Worm (Caenorhabditis elegans) whole organism, L4 larva: Measurements from ENCODE around the gene T20B12.4.

Experiments
- ZK337.2 ChIP-seq: fragments of 200-800 bp; sonication (Bioruptor generic); IDR thresholded peaks from 2 replicates; pipeline ENCODE4 v1.3.6; 2022; ENCODE audit warnings: missing genetic modification reagents, missing genetic modification characterization, missing compliant biosample characterization
- fkh-10 ChIP-seq: fragments of 150-350 bp; optimal IDR thresholded peaks from 2 replicates; lab custom pipeline; 2014; ENCODE audit warnings: missing biosample characterization, missing genetic modification reagents, missing genetic modification characterization
- hif-1 ChIP-seq, 2 experiments: sonication (generic microtip); optimal IDR thresholded peaks; 2 replicates each; lab custom pipeline; 2016 to 2017; ENCODE audit warnings: missing compliant biosample characterization in 2 of 2, missing genetic modification characterization in 2 of 2, missing genetic modification reagents in 2 of 2, missing genotype in 2 of 2, mild to moderate bottlenecking in 1 of 2
- hlh-30 ChIP-seq: sonication (generic microtip); optimal IDR thresholded peaks from 2 replicates; lab custom pipeline; 2017; ENCODE audit warnings: antibody characterized with exemption, mild to moderate bottlenecking, missing genetic modification characterization, missing compliant biosample characterization; ENCODE audit not compliant: insufficient read depth
- nhr-48 ChIP-seq: sonication (generic microtip); optimal IDR thresholded peaks from 2 replicates; lab custom pipeline; 2016; ENCODE audit warnings: mild to moderate bottlenecking, missing genetic modification characterization, missing compliant biosample characterization
- unc-62 ChIP-seq, 3 experiments: fragments of 150-350 bp in 1 of 3; sonication (generic microtip); optimal IDR thresholded peaks in 2 of 3; peaks in 1 of 3; 1 replicate in 1 of 3; 2 replicates in 2 of 3; lab custom pipeline; 2014 to 2017; ENCODE audit warnings: missing biosample characterization in 3 of 3, missing genetic modification characterization in 3 of 3, missing genetic modification reagents in 3 of 3, missing genotype in 1 of 3

Gene T20B12.4

DNA sequence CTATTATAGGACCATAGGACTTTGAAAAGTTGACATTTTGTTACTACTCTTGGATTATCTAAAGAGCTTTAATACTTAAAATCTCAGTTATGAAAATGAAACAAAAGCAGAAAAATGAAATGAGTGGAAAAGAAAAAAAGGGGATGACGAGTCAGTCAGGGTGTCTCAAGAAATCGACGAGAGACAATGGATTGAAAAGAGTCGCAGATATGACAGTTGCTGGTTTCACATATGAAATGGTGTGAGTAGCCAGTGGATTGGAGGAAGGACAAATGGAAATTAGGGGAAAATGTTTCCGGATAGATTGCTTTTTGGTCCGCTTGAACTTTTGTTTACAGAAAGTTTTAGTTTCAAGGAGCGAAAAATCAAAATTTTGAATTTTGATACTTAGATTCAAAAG, 29.7 kb downstream of the T20B12.4 start:
- no peak for TF ChIP-seq hif-1 (tag; optimal IDR thresholded peaks at IDR 0.05; lab: Kevin White, UChicago)
- no peak for TF ChIP-seq ZK337.2
- TF ChIP-seq hlh-30 (tag; lab: Kevin White, UChicago) = no peak
- peak in 1 of 2 experiments; percentile 89 for TF ChIP-seq unc-62 (GFP tag; optimal IDR thresholded peaks at IDR 0.05 in 1 of 2; lab: Kevin White, UChicago)
- TF ChIP-seq unc-62 (tag; optimal IDR thresholded peaks at IDR 0.05; lab: Kevin White, UChicago) = no peak

DNA sequence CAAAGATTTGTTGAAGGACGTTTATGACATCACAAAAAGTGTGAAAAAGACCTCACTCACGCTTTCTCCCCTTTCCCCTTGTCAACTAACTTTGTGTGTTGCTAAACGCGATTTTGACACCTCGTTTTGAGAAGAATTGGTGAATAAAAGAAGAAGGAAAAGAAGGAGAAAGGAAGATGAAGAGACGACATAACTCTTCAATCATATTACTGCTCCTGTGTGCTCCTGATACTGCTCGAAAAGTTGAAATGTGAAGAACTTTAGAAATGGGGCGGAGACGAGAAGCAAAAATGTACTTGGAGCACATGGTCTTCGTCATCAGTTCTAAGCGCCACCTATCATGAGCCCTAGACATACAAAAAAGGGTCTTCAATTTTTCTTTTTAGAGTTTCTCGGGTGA, 31.5 kb downstream of the T20B12.4 start:
- TF ChIP-seq nhr-48 (tag; lab: Kevin White, UChicago) = no peak
- TF ChIP-seq fkh-10 (GFP tag; lab: Kevin White, UChicago) = peak; percentile 48
